Worm (Caenorhabditis elegans) whole organism, L2 larva: ENCODE results near the gene chil-10.

Experiments used
- C34F6.9 ChIP-seq: fragments of 150-350 bp; optimal IDR thresholded peaks from 2 replicates; lab custom pipeline; 2014; ENCODE audit warnings: missing biosample characterization, missing genetic modification characterization
- F13H6.1 ChIP-seq: sonication (generic microtip); optimal IDR thresholded peaks from 2 replicates; lab custom pipeline; 2016; ENCODE audit warnings: missing genetic modification characterization, missing compliant biosample characterization
- Y55F3AM.14 ChIP-seq: fragments of 200-800 bp; sonication (Bioruptor generic); optimal IDR thresholded peaks from 2 replicates; lab custom pipeline; 2018; ENCODE audit warnings: mild to moderate bottlenecking, missing genetic modification characterization, missing compliant biosample characterization
- ZK546.5 ChIP-seq: sonication (generic microtip); optimal IDR thresholded peaks from 2 replicates; lab custom pipeline; 2017; ENCODE audit warnings: missing biosample characterization, missing genetic modification characterization
- aly-2 ChIP-seq: fragments of 150-350 bp; optimal IDR thresholded peaks from 2 replicates; lab custom pipeline; 2014; ENCODE audit warnings: missing biosample characterization, missing genetic modification characterization
- ceh-16 ChIP-seq: fragments of 150-350 bp; optimal IDR thresholded peaks from 2 replicates; lab custom pipeline; 2014; ENCODE audit warnings: missing biosample characterization, missing genetic modification characterization
- crh-2 ChIP-seq: sonication (generic microtip); optimal IDR thresholded peaks from 2 replicates; lab custom pipeline; 2017; ENCODE audit warnings: missing biosample characterization, missing genetic modification characterization
- egl-27 ChIP-seq: sonication (generic microtip); optimal IDR thresholded peaks from 3 replicates; lab custom pipeline; 2017; ENCODE audit warnings: missing biosample characterization, missing genetic modification reagents, missing genetic modification characterization
- fos-1 ChIP-seq: fragments of 150-350 bp; optimal IDR thresholded peaks from 2 replicates; lab custom pipeline; 2014; ENCODE audit warnings: missing biosample characterization, missing genetic modification characterization
- lin-11 ChIP-seq: fragments of 150-350 bp; sonication (generic microtip); optimal IDR thresholded peaks from 2 replicates; lab custom pipeline; 2014; ENCODE audit warnings: missing biosample characterization, missing genetic modification characterization, inconsistent platforms, mixed read lengths
- lin-13 ChIP-seq: fragments of 150-350 bp; optimal IDR thresholded peaks from 2 replicates; lab custom pipeline; 2014; ENCODE audit warnings: missing biosample characterization, missing genetic modification reagents, missing genetic modification characterization
- lsy-2 ChIP-seq, 2 experiments: fragments of 150-350 bp in 1 of 2; sonication (generic microtip) in 1 of 2; optimal IDR thresholded peaks; 2 replicates each; lab custom pipeline; 2014 to 2017; ENCODE audit warnings: missing biosample characterization in 2 of 2, missing genetic modification characterization in 2 of 2
- mab-5 ChIP-seq: fragments of 150-350 bp; optimal IDR thresholded peaks from 2 replicates; lab custom pipeline; 2014; ENCODE audit warnings: missing biosample characterization, missing genetic modification characterization
- mbf-1 ChIP-seq: sonication (generic microtip); optimal IDR thresholded peaks from 2 replicates; lab custom pipeline; 2017; ENCODE audit warnings: missing biosample characterization, missing genetic modification characterization
- mdl-1 ChIP-seq, 2 experiments: fragments of 150-350 bp in 1 of 2; sonication (generic microtip) in 1 of 2; optimal IDR thresholded peaks; 2 replicates each; lab custom pipeline; 2017; ENCODE audit warnings: missing biosample characterization in 2 of 2, missing genetic modification characterization in 2 of 2
- nhr-11 ChIP-seq: fragments of 150-350 bp; optimal IDR thresholded peaks from 2 replicates; lab custom pipeline; 2014; ENCODE audit warnings: missing biosample characterization, missing genetic modification characterization
- nhr-12 ChIP-seq: fragments of 150-350 bp; optimal IDR thresholded peaks from 2 replicates; lab custom pipeline; 2014; ENCODE audit warnings: missing biosample characterization, missing genetic modification characterization
- nhr-129 ChIP-seq: fragments of 150-350 bp; optimal IDR thresholded peaks from 2 replicates; lab custom pipeline; 2014; ENCODE audit warnings: missing biosample characterization, missing genetic modification characterization
- nhr-21 ChIP-seq: fragments of 150-350 bp; optimal IDR thresholded peaks from 2 replicates; lab custom pipeline; 2014; ENCODE audit warnings: missing biosample characterization, missing genetic modification characterization
- nhr-25 ChIP-seq: fragments of 150-350 bp; sonication (generic microtip); optimal IDR thresholded peaks from 3 replicates; lab custom pipeline; 2014; ENCODE audit warnings: missing biosample characterization, missing genetic modification characterization
- nhr-6 ChIP-seq: fragments of 150-350 bp; optimal IDR thresholded peaks from 2 replicates; lab custom pipeline; 2014; ENCODE audit warnings: missing biosample characterization, missing genetic modification characterization
- sem-4 ChIP-seq: fragments of 150-350 bp; optimal IDR thresholded peaks from 2 replicates; lab custom pipeline; 2014; ENCODE audit warnings: missing biosample characterization, missing genetic modification reagents, missing genetic modification characterization
- sma-3 ChIP-seq: sonication (generic microtip); optimal IDR thresholded peaks from 2 replicates; lab custom pipeline; 2016; ENCODE audit warnings: missing genetic modification reagents, missing genetic modification characterization, missing compliant biosample characterization
- sma-9 ChIP-seq, 2 experiments: fragments of 150-350 bp in 1 of 2; sonication (generic microtip) in 1 of 2; optimal IDR thresholded peaks; 2 replicates each; lab custom pipeline; 2014 to 2016; ENCODE audit warnings: missing genetic modification characterization in 2 of 2, mild to moderate bottlenecking in 1 of 2, missing biosample characterization in 1 of 2, missing compliant biosample characterization in 1 of 2, missing genetic modification reagents in 1 of 2, moderate library complexity in 1 of 2
- snpc-4 ChIP-seq: fragments of 150-350 bp; optimal IDR thresholded peaks from 2 replicates; lab custom pipeline; 2014; ENCODE audit warnings: missing biosample characterization, missing genetic modification characterization
- unc-39 ChIP-seq: fragments of 150-350 bp; optimal IDR thresholded peaks from 2 replicates; lab custom pipeline; 2014; ENCODE audit warnings: missing biosample characterization, missing genetic modification characterization
- unc-55 ChIP-seq: fragments of 150-350 bp; sonication (generic microtip); optimal IDR thresholded peaks from 3 replicates; lab custom pipeline; 2014; ENCODE audit warnings: missing biosample characterization, missing genetic modification reagents, missing genetic modification characterization
- zag-1 ChIP-seq: fragments of 150-350 bp; optimal IDR thresholded peaks from 2 replicates; lab custom pipeline; 2014; ENCODE audit warnings: missing biosample characterization, missing genetic modification characterization
- ztf-11 ChIP-seq: sonication (generic microtip); optimal IDR thresholded peaks from 2 replicates; lab custom pipeline; 2017; ENCODE audit warnings: missing biosample characterization, missing genetic modification characterization
- ztf-4 ChIP-seq: fragments of 150-350 bp; optimal IDR thresholded peaks from 2 replicates; lab custom pipeline; 2014; ENCODE audit warnings: missing biosample characterization, missing genetic modification characterization

The chil-10 gene

ce11 chrX:960139-960538, 2.5 kb downstream of the chil-10 start:
- TF ChIP-seq egl-27 (tag; lab: Kevin White, UChicago) = no peak
- TF ChIP-seq, all 48 proteins: peak for 0

DNA sequence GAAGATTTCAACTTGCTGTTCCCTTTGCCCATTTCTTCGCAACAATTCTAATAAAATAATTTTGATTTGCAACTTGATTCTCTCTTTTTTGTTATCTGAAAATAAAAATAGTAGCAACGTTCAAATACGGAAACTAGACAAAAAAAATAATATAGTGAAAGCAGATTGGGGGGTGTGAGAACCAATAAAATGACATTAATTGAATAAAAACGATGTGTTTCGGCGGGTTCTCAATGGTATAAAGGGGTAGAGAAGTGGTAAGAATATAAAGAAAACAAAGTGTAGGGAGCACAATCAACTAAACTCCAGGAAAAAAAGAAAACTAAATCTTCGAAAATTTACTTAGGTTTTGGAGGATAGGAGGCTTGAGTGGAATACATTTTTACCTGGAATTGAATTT, 5.5 kb downstream of the chil-10 start, which contains the start of gene ncs-1:
TSS of gene ncs-1 (minus strand) at position 101 of the 400 bp plus-strand sequence.
- TF ChIP-seq nhr-21 (tag; lab: Kevin White, UChicago) (no peak), aly-2 (no peak), ZK546.5 (tag; lab: Kevin White, UChicago) (no peak), mbf-1 (no peak), nhr-11 (tag; lab: Kevin White, UChicago) (no peak), unc-39 (tag; lab: Kevin White, UChicago) (no peak), crh-2 (tag; lab: Kevin White, UChicago) (no peak), sma-9 (GFP tag; optimal IDR thresholded peaks at IDR 0.05; lab: Kevin White, UChicago) (no peak), sma-9 (tag; optimal IDR thresholded peaks at IDR 0.05; lab: Kevin White, UChicago) (no peak), lsy-2 (tag; optimal IDR thresholded peaks at IDR 0.05; lab: Kevin White, UChicago) (no peak), egl-27 (tag; lab: Kevin White, UChicago) (no peak), Y55F3AM.14 (GFP tag; lab: Kevin White, UChicago) (no peak)

DNA sequence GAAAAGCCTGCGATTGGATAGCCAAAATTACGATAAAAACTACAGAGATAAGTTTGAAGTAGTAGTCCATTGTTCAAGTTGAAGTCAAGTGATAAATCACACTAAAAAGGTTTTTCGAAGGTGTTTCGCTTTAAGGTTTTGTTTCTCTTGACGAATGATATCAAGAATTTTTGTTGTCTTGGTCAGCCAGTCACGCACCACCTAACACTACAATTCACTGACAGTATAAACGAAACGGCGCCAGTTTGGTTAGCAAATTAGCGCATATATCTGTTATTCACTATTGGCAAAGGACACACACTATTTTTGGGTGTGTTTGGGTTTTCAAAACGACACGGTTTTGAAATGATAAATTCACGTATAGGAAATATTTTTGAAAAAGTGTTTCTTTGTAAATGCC, 12.4 kb downstream of the chil-10 start, which contains the start of gene C44C1.6:
TSS of gene C44C1.6 (minus strand) at position 199 of the 400 bp plus-strand sequence.
- TF ChIP-seq nhr-129 (tag; lab: Kevin White, UChicago) (peak; percentile 31), sma-3 (GFP tag; lab: Kevin White, UChicago) (peak; percentile 42), ztf-4 (tag; lab: Kevin White, UChicago) (no peak)

DNA sequence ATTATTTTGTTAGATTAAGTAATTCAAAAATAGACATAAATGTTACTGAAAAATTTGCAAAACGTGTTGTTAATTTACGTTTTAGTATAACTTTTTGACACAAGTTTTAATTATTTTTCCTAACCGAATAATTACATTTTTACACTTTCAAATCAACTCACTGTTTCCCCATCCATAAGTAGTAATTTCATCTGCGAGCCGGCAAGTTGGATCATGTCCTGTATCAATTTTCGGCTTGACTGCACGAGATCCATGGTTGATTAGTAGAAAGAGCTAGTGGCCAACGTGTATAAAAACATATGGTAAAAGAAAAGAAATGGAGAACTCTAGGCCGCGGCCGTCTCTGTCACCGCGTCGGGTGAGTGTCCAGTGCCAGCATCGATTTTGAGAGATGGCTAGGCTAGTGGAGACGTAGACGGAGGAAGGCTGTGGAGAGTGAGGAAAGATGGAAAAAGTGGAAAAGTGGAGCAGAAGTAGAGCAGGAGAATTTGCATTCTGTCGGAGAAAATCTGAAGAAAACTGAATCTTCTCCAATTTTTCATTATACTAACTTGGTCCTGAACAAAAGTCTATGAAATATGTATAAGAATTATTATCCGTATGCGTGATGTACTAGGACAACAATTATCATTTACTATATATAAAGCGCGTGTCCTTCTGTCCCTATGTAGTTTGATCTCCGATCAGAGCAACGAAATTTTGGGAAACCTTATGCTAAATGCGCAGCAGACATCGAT, 17.0 kb downstream of the chil-10 start, which contains the start of gene vps-45:
TSS of gene vps-45 (minus strand) at position 350 of the 737 bp plus-strand sequence.
- peak; percentile 34 for TF ChIP-seq fos-1 (tag; lab: Kevin White, UChicago)
- TF ChIP-seq sma-9 (GFP tag; optimal IDR thresholded peaks at IDR 0.05; lab: Kevin White, UChicago) = peak; percentile 36
- TF ChIP-seq sma-9 (tag; optimal IDR thresholded peaks at IDR 0.05; lab: Kevin White, UChicago) = no peak
- peak; percentile 33 for TF ChIP-seq crh-2 (tag; lab: Kevin White, UChicago)
- TF ChIP-seq nhr-25 (tag; lab: Kevin White, UChicago) = peak; percentile 1
- peak; percentile 1 for TF ChIP-seq zag-1 (tag; lab: Kevin White, UChicago)
- TF ChIP-seq lsy-2 (tag; optimal IDR thresholded peaks at IDR 0.05; lab: Kevin White, UChicago) = no peak
- no peak for TF ChIP-seq nhr-6
- TF ChIP-seq sem-4 (tag; lab: Kevin White, UChicago) = no peak
- TF ChIP-seq lin-11 (tag; lab: Kevin White, UChicago) = peak; percentile 44
- TF ChIP-seq lin-13 = peak; percentile 30
- peak; percentile 39 for TF ChIP-seq snpc-4 (tag; lab: Kevin White, UChicago)
- peak; percentile 57 for TF ChIP-seq C34F6.9 (tag; lab: Kevin White, UChicago)
- no peak for TF ChIP-seq mab-5
- TF ChIP-seq unc-55 (GFP tag; lab: Kevin White, UChicago) = peak; percentile 75
- TF ChIP-seq Y55F3AM.14 (GFP tag; lab: Kevin White, UChicago) = no peak
- TF ChIP-seq F13H6.1 (tag; lab: Kevin White, UChicago) = peak; percentile 14
- TF ChIP-seq nhr-129 (tag; lab: Kevin White, UChicago) = peak; percentile 54

DNA sequence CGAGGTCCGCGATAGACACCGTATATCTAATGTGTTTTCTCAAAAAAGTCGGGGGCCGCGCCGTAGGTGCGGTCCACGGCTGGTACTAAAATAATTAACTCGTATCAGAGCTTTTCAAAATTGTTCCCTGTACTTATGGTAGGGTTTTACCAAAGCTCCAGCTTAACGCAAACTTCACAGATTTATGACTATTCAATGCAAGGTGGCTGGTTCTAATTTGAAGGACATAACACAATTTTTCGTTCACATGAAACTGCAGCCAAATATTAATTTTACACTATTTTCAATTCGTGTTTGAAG, 17.5 kb downstream of the chil-10 start:
- TF ChIP-seq mdl-1 (tag; optimal IDR thresholded peaks at IDR 0.05; lab: Kevin White, UChicago) (no peak), ceh-16 (tag; lab: Kevin White, UChicago) (no peak), ztf-11 (tag; lab: Kevin White, UChicago) (no peak), nhr-12 (tag; lab: Kevin White, UChicago) (no peak), Y55F3AM.14 (GFP tag; lab: Kevin White, UChicago) (no peak), aly-2 (no peak)
